Fruit fly (Drosophila melanogaster): ENCODE data around the gene CG11353.

DNA sequence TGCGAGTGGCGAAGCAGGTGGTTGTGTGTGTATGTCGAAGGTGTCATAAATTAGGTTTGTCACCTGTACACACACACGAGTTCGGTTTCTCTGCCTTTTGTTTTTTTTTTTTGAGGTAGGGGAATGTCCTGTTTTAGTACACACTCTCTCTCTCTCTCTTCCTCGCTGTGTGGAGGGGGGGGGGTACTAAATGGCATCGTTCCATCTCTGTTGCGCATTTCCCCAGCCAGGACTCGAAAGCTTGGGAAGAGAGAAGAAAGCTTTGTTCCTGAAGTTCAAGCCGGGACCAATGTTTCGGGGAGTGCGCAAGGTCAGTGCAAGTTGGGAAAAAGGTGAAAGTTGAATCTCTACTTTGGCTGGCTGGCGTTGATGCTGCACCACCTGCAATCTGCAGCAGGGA, 41.5 kb downstream of the CG11353 start:
- TF ChIP-seq CG8632 (GFP tag; optimal IDR thresholded peaks at IDR 0.05) (no peak), Hr39 (GFP tag; optimal IDR thresholded peaks at IDR 0.05) (no peak), CG3919 (GFP tag; optimal IDR thresholded peaks at IDR 0.05) (no peak), topi (GFP tag; optimal IDR thresholded peaks at IDR 0.05) (no peak), Blimp-1 (GFP tag; optimal IDR thresholded peaks at IDR 0.05) (no peak)
